Fruit fly (Drosophila melanogaster) whole organism, embryonic: ENCODE measurements around the gene H2.0.
A peak's percentile ranks its signal among the peaks of the same experiment; 100 is the strongest.

Experiments
- CG10979 ChIP-seq: fragments of 200-800 bp; sonication (Bioruptor generic); optimal IDR thresholded peaks from 2 replicates; lab custom pipeline; 2018; ENCODE audit warnings: missing biosample characterization, mild to moderate bottlenecking, missing genetic modification characterization, moderate library complexity
- CG11696 ChIP-seq: fragments of 200-800 bp; sonication (Bioruptor generic); IDR thresholded peaks from 2 replicates; pipeline ENCODE4 v1.3.6; 2022; ENCODE audit warnings: missing biosample characterization, missing genetic modification characterization
- CG12104 ChIP-seq: fragments of 200-800 bp; sonication (Bioruptor generic); optimal IDR thresholded peaks from 3 replicates; lab custom pipeline; 2016; ENCODE audit warnings: missing biosample characterization, missing genetic modification characterization
- CG13287 ChIP-seq: fragments of 200-800 bp; sonication (Bioruptor generic); IDR thresholded peaks from 2 replicates; pipeline ENCODE4 v1.3.6; 2022; ENCODE audit warnings: missing biosample characterization, missing genetic modification characterization; ENCODE audit not compliant: partially characterized antibody
- CG13296 ChIP-seq: fragments of 200-800 bp; sonication (Bioruptor generic); optimal IDR thresholded peaks from 3 replicates; lab custom pipeline; 2018; ENCODE audit warnings: missing biosample characterization, mild to moderate bottlenecking, missing genetic modification characterization
- CG14710 ChIP-seq: fragments of 200-800 bp; sonication (Bioruptor generic); optimal IDR thresholded peaks from 3 replicates; lab custom pipeline; 2019; ENCODE audit warnings: missing biosample characterization, mild to moderate bottlenecking, missing genetic modification characterization, moderate library complexity
- CG15601 ChIP-seq: fragments of 200-800 bp; sonication (Bioruptor generic); optimal IDR thresholded peaks from 3 replicates; lab custom pipeline; 2019; ENCODE audit warnings: missing biosample characterization, mild to moderate bottlenecking, missing genetic modification characterization, moderate library complexity
- CG15696 ChIP-seq: fragments of 200-800 bp; sonication (Bioruptor generic); optimal IDR thresholded peaks from 2 replicates; lab custom pipeline; 2019; ENCODE audit warnings: missing biosample characterization, mild to moderate bottlenecking, missing genetic modification characterization, moderate library complexity
- CG16815 ChIP-seq: fragments of 200-800 bp; sonication (Bioruptor generic); optimal IDR thresholded peaks from 3 replicates; lab custom pipeline; 2017; ENCODE audit warnings: missing biosample characterization, mild to moderate bottlenecking, missing genetic modification characterization
- CG17829 ChIP-seq: fragments of 200-800 bp; optimal IDR thresholded peaks from 2 replicates; lab custom pipeline; 2019; ENCODE audit warnings: missing biosample characterization, mild to moderate bottlenecking, missing genetic modification characterization, moderate library complexity
- CG18262 ChIP-seq: fragments of 200-800 bp; optimal IDR thresholded peaks from 3 replicates; lab custom pipeline; 2019; ENCODE audit warnings: missing biosample characterization, mild to moderate bottlenecking, missing genetic modification characterization, moderate library complexity
- CG2199 ChIP-seq: fragments of 200-800 bp; sonication (Bioruptor generic); IDR thresholded peaks from 3 replicates; pipeline ENCODE4 v1.3.6; 2022; ENCODE audit warnings: missing biosample characterization, missing genetic modification characterization
- CG2678 ChIP-seq: fragments of 200-800 bp; sonication (Bioruptor generic); optimal IDR thresholded peaks from 3 replicates; lab custom pipeline; 2019; ENCODE audit warnings: missing biosample characterization, mild to moderate bottlenecking, missing genetic modification characterization, moderate library complexity
- CG7928 ChIP-seq: fragments of 200-800 bp; sonication (Bioruptor generic); optimal IDR thresholded peaks from 2 replicates; lab custom pipeline; 2017; ENCODE audit warnings: missing biosample characterization, mild to moderate bottlenecking, missing genetic modification characterization
- CG7987 ChIP-seq: fragments of 200-800 bp; sonication (Bioruptor generic); optimal IDR thresholded peaks from 2 replicates; lab custom pipeline; 2018; ENCODE audit warnings: missing biosample characterization, mild to moderate bottlenecking, missing genetic modification characterization, moderate library complexity
- CG8281 ChIP-seq: fragments of 200-800 bp; sonication (Bioruptor generic); optimal IDR thresholded peaks from 2 replicates; lab custom pipeline; 2018; ENCODE audit warnings: missing biosample characterization, mild to moderate bottlenecking, missing genetic modification characterization, moderate library complexity
- CG8359 ChIP-seq: fragments of 200-800 bp; sonication (Bioruptor generic); optimal IDR thresholded peaks from 2 replicates; lab custom pipeline; 2017; ENCODE audit warnings: missing biosample characterization, mild to moderate bottlenecking, missing genetic modification characterization, borderline replicate concordance
- CG8924 ChIP-seq: fragments of 200-800 bp; optimal IDR thresholded peaks from 3 replicates; lab custom pipeline; 2019; ENCODE audit warnings: missing biosample characterization, mild to moderate bottlenecking, missing genetic modification characterization, moderate library complexity
- Camta ChIP-seq: fragments of 200-800 bp; sonication (Bioruptor generic); optimal IDR thresholded peaks from 2 replicates; lab custom pipeline; 2016; ENCODE audit warnings: missing biosample characterization, missing genetic modification characterization
- D19A ChIP-seq: fragments of 200-800 bp; optimal IDR thresholded peaks from 3 replicates; lab custom pipeline; 2019; ENCODE audit warnings: missing biosample characterization, mild to moderate bottlenecking, missing genetic modification characterization, moderate library complexity
- Dfd ChIP-seq, 2 experiments: fragments of >200 bp; optimal IDR thresholded peaks; 2 replicates each; lab custom pipeline; 2017; ENCODE audit warnings: missing biosample characterization in 2 of 2, missing genetic modification characterization in 2 of 2
- ERR ChIP-seq: fragments of 200-800 bp; sonication (Bioruptor generic); optimal IDR thresholded peaks from 2 replicates; lab custom pipeline; 2016; ENCODE audit warnings: missing biosample characterization, missing genetic modification characterization
- Hey ChIP-seq: fragments of 200-800 bp; sonication (Bioruptor generic); optimal IDR thresholded peaks from 3 replicates; lab custom pipeline; 2018; ENCODE audit warnings: missing biosample characterization, mild to moderate bottlenecking, missing genetic modification characterization
- Oli ChIP-seq: fragments of 200-800 bp; sonication (Bioruptor generic); optimal IDR thresholded peaks from 2 replicates; lab custom pipeline; 2018; ENCODE audit warnings: missing biosample characterization, mild to moderate bottlenecking, missing genetic modification characterization, moderate library complexity
- Pdp1 ChIP-seq, 2 experiments: fragments of 200-800 bp; sonication (Bioruptor generic); optimal IDR thresholded peaks; 3 replicates each; lab custom pipeline; 2016; ENCODE audit warnings: missing biosample characterization in 2 of 2, missing genetic modification characterization in 2 of 2, mild to moderate bottlenecking in 1 of 2, moderate library complexity in 1 of 2
- Scr ChIP-seq: fragments of 200-800 bp; sonication (Bioruptor generic); IDR thresholded peaks from 2 replicates; pipeline ENCODE4 v1.3.6; 2022; ENCODE audit warnings: missing biosample characterization, missing genetic modification characterization; ENCODE audit not compliant: partially characterized antibody
- Side ChIP-seq: fragments of 200-800 bp; sonication (Bioruptor generic); optimal IDR thresholded peaks from 2 replicates; lab custom pipeline; 2016; ENCODE audit warnings: missing biosample characterization, missing genetic modification characterization
- Stat92E ChIP-seq, 3 experiments: fragments of >200 bp in 2 of 3; fragments of 200-800 bp in 1 of 3; sonication (Bioruptor generic) in 1 of 3; optimal IDR thresholded peaks; 2 replicates each; lab custom pipeline; 2017 to 2019; ENCODE audit warnings: missing biosample characterization in 3 of 3, missing genetic modification characterization in 3 of 3, mild to moderate bottlenecking in 1 of 3, moderate library complexity in 1 of 3
- Xbp1 ChIP-seq: fragments of 200-800 bp; sonication (Bioruptor generic); optimal IDR thresholded peaks from 3 replicates; lab custom pipeline; 2016; ENCODE audit warnings: missing biosample characterization, mild to moderate bottlenecking, missing genetic modification characterization
- amos ChIP-seq: fragments of 200-800 bp; sonication (Bioruptor generic); IDR thresholded peaks from 2 replicates; pipeline ENCODE4 v1.3.6; 2022; ENCODE audit warnings: missing biosample characterization, missing genetic modification characterization; ENCODE audit not compliant: partially characterized antibody
- bab2 ChIP-seq: fragments of 200-800 bp; sonication (Bioruptor generic); optimal IDR thresholded peaks from 2 replicates; lab custom pipeline; 2016; ENCODE audit warnings: missing biosample characterization, missing genetic modification characterization
- bsh ChIP-seq, 2 experiments: fragments of 200-800 bp; sonication (Bioruptor generic); optimal IDR thresholded peaks; 2 replicates each; lab custom pipeline; 2017 to 2018; ENCODE audit warnings: mild to moderate bottlenecking in 2 of 2, missing biosample characterization in 2 of 2, missing genetic modification characterization in 2 of 2, moderate library complexity in 1 of 2
- cato ChIP-seq: fragments of 200-800 bp; sonication (Bioruptor generic); optimal IDR thresholded peaks from 2 replicates; lab custom pipeline; 2016; ENCODE audit warnings: missing biosample characterization, missing genetic modification characterization, borderline replicate concordance
- chn ChIP-seq: fragments of 200-800 bp; sonication (Bioruptor generic); optimal IDR thresholded peaks from 2 replicates; lab custom pipeline; 2016; ENCODE audit warnings: missing biosample characterization, missing genetic modification characterization
- dmrt99B ChIP-seq: fragments of 200-800 bp; sonication (Bioruptor generic); optimal IDR thresholded peaks from 2 replicates; lab custom pipeline; 2018; ENCODE audit warnings: missing biosample characterization, mild to moderate bottlenecking, missing genetic modification characterization, moderate library complexity
- fru ChIP-seq: fragments of >200 bp; optimal IDR thresholded peaks from 2 replicates; lab custom pipeline; 2017
- fu2 ChIP-seq: fragments of 200-800 bp; sonication (Bioruptor generic); optimal IDR thresholded peaks from 2 replicates; lab custom pipeline; 2016; ENCODE audit warnings: missing biosample characterization, missing genetic modification characterization
- gt ChIP-seq: fragments of 200-800 bp; sonication (Bioruptor generic); IDR thresholded peaks from 2 replicates; pipeline ENCODE4 v1.3.6; 2022; ENCODE audit warnings: missing biosample characterization, missing genetic modification characterization
- hbn ChIP-seq: fragments of 200-800 bp; sonication (Bioruptor generic); IDR thresholded peaks from 2 replicates; pipeline ENCODE4 v1.3.6; 2022; ENCODE audit warnings: missing biosample characterization, missing genetic modification characterization; ENCODE audit not compliant: partially characterized antibody
- lab ChIP-seq: fragments of 200-800 bp; sonication (Bioruptor generic); optimal IDR thresholded peaks from 3 replicates; lab custom pipeline; 2017; ENCODE audit warnings: missing biosample characterization, missing genetic modification characterization, mild to moderate bottlenecking, moderate library complexity, missing genetic modification reagents
- nmo ChIP-seq: fragments of 200-800 bp; sonication (Bioruptor generic); optimal IDR thresholded peaks from 2 replicates; lab custom pipeline; 2018; ENCODE audit warnings: missing biosample characterization, mild to moderate bottlenecking, missing genetic modification characterization, moderate library complexity
- nom ChIP-seq: fragments of 200-800 bp; sonication (Bioruptor generic); optimal IDR thresholded peaks from 2 replicates; lab custom pipeline; 2017; ENCODE audit warnings: missing biosample characterization, missing genetic modification characterization, mild to moderate bottlenecking, moderate library complexity, missing genetic modification reagents
- repo ChIP-seq: fragments of 200-800 bp; sonication (Bioruptor generic); optimal IDR thresholded peaks from 2 replicates; lab custom pipeline; 2016; ENCODE audit warnings: missing biosample characterization, missing genetic modification characterization
- row ChIP-seq: fragments of 200-800 bp; sonication (Bioruptor generic); IDR thresholded peaks from 3 replicates; pipeline ENCODE4 v1.3.6; 2022; ENCODE audit warnings: missing biosample characterization, missing genetic modification characterization
- sim ChIP-seq: fragments of 200-800 bp; sonication (Bioruptor generic); IDR thresholded peaks from 2 replicates; pipeline ENCODE4 v1.3.6; 2022; ENCODE audit warnings: missing biosample characterization, missing genetic modification characterization
- tin ChIP-seq: fragments of 200-800 bp; sonication (Bioruptor generic); optimal IDR thresholded peaks from 3 replicates; lab custom pipeline; 2016; ENCODE audit warnings: missing biosample characterization, missing genetic modification characterization
- tna ChIP-seq: fragments of 200-800 bp; sonication (Bioruptor generic); IDR thresholded peaks from 2 replicates; pipeline ENCODE4 v1.3.6; 2022; ENCODE audit warnings: missing biosample characterization, missing genetic modification characterization; ENCODE audit not compliant: partially characterized antibody
- trem ChIP-seq: fragments of 200-800 bp; optimal IDR thresholded peaks from 3 replicates; lab custom pipeline; 2019; ENCODE audit warnings: missing biosample characterization, mild to moderate bottlenecking, missing genetic modification characterization, moderate library complexity
- ttk ChIP-seq: fragments of 200-800 bp; sonication (Bioruptor generic); IDR thresholded peaks from 2 replicates; pipeline ENCODE4 v2.1.2; 2022; ENCODE audit warnings: missing biosample characterization, missing genetic modification characterization
- wor ChIP-seq: fragments of 200-800 bp; sonication (Bioruptor generic); IDR thresholded peaks from 2 replicates; pipeline ENCODE4 v1.3.6; 2022; ENCODE audit warnings: missing biosample characterization, missing genetic modification characterization

Gene H2.0

DNA sequence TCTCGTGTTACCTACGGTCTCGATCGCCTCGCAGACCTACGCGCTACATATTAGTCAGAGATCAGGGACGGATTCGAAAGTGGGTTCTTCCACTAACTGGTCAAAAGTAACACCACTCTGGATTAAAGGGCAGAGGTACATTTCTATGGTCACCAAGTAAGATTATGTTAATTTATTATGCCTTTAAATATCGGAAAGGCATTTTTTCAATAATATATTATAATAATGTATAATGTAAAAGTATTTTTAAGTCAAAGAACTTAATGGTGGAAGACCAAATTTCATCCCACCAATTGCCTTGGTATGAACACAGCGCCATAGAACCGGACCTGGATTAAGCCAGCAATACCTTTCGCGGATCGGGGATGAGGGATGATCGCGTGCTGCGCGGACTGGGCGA, 3.6 kb upstream of the H2.0 start:
- TF ChIP-seq cato (no peak), dmrt99B (tag; lab: Kevin White, UChicago) (peak; percentile 29), CG10979 (tag; lab: Kevin White, UChicago) (peak; percentile 47), tin (GFP tag; lab: Kevin White, UChicago) (no peak), CG8924 (tag; lab: Kevin White, UChicago) (no peak), fru (no peak), nom (GFP tag; lab: Kevin White, UChicago) (peak; percentile 64), lab (GFP tag; lab: Kevin White, UChicago) (peak; percentile 4), wor (no peak), Side (GFP tag; lab: Kevin White, UChicago) (no peak), D19A (tag; lab: Kevin White, UChicago) (peak; percentile 44), Dfd (GFP tag; optimal IDR thresholded peaks at IDR 0.05; lab: Kevin White, UChicago) (no peak), ERR (GFP tag; lab: Kevin White, UChicago) (no peak), chn (no peak), CG13287 (no peak), repo (GFP tag; lab: Kevin White, UChicago) (no peak), CG11696 (GFP tag; lab: Robert Waterston, UW) (no peak), trem (peak; percentile 7), CG2199 (GFP tag; lab: Robert Waterston, UW) (no peak), Stat92E (GFP tag; optimal IDR thresholded peaks at IDR 0.05; lab: Kevin White, UChicago) (no peak), CG8359 (peak; percentile 6), tna (GFP tag; lab: Robert Waterston, UW) (no peak), CG14710 (tag; lab: Kevin White, UChicago) (peak; percentile 54), amos (no peak), CG8281 (tag; lab: Kevin White, UChicago) (no peak), hbn (GFP tag; lab: Robert Waterston, UW) (no peak), Hey (tag; lab: Kevin White, UChicago) (no peak), Xbp1 (GFP tag; lab: Kevin White, UChicago) (peak; percentile 3), Oli (tag; lab: Kevin White, UChicago) (no peak), CG17829 (tag; lab: Kevin White, UChicago) (peak; percentile 40), fu2 (GFP tag; lab: Kevin White, UChicago) (no peak), CG13296 (GFP tag; lab: Kevin White, UChicago) (no peak), CG18262 (tag; lab: Kevin White, UChicago) (peak; percentile 71), CG2678 (tag; lab: Kevin White, UChicago) (peak; percentile 56), ttk (GFP tag; lab: Robert Waterston, UW) (no peak), CG12104 (GFP tag; lab: Kevin White, UChicago) (no peak), Scr (GFP tag; lab: Robert Waterston, UW) (no peak), nmo (GFP tag; lab: Kevin White, UChicago) (peak; percentile 57), CG15696 (tag; lab: Kevin White, UChicago) (peak; percentile 65), Camta (GFP tag; lab: Kevin White, UChicago) (no peak), row (no peak), CG7987 (GFP tag; lab: Kevin White, UChicago) (no peak), CG16815 (GFP tag; lab: Kevin White, UChicago) (no peak), Pdp1 (GFP tag; optimal IDR thresholded peaks at IDR 0.05; lab: Kevin White, UChicago) (no peak), CG7928 (GFP tag; lab: Kevin White, UChicago) (no peak), gt (GFP tag; lab: Robert Waterston, UW) (no peak), bab2 (no peak), bsh (GFP tag; optimal IDR thresholded peaks at IDR 0.05; lab: Kevin White, UChicago) (peak; percentile 31 to 34), CG15601 (tag; lab: Kevin White, UChicago) (peak; percentile 17), sim (GFP tag; lab: Robert Waterston, UW) (no peak)
